Worm (Caenorhabditis elegans) whole organism, late embryonic: ENCODE measurements around the gene bed-1.

Experiments
- ceh-24 ChIP-seq: sonication (generic microtip); optimal IDR thresholded peaks from 2 replicates; lab custom pipeline; 2016; ENCODE audit warnings: mild to moderate bottlenecking, missing genetic modification characterization, missing compliant biosample characterization
- fax-1 ChIP-seq: sonication (generic microtip); optimal IDR thresholded peaks from 2 replicates; lab custom pipeline; 2016; ENCODE audit warnings: missing genotype, missing genetic modification characterization, missing compliant biosample characterization
- madf-2 ChIP-seq: sonication (generic microtip); optimal IDR thresholded peaks from 2 replicates; lab custom pipeline; 2017; ENCODE audit warnings: missing genetic modification characterization, missing compliant biosample characterization
- pha-4 ChIP-seq: fragments of 150-350 bp; optimal IDR thresholded peaks from 2 replicates; lab custom pipeline; 2018; ENCODE audit warnings: missing biosample characterization, missing genetic modification reagents, missing genetic modification characterization

ce11 chrV:19153244-19153643 is 28.5 kb upstream of the bed-1 start:
- no peak for TF ChIP-seq pha-4 (tag; lab: Kevin White, UChicago)
- no peak for TF ChIP-seq fax-1 (tag; lab: Kevin White, UChicago)
- TF ChIP-seq madf-2 (tag; lab: Kevin White, UChicago) = no peak
- TF ChIP-seq ceh-24 = no peak
